Fruit fly (Drosophila melanogaster) whole organism, embryonic: ENCODE measurements around the gene MRG15.

ENCODE experiments used
- Bgb ChIP-seq: fragments of 200-800 bp; sonication (Bioruptor generic); IDR thresholded peaks from 2 replicates; pipeline ENCODE4 v1.3.6; 2022; ENCODE audit warnings: missing biosample characterization, missing genetic modification characterization; ENCODE audit not compliant: partially characterized antibody
- CG10209 ChIP-seq: fragments of 200-800 bp; sonication (Bioruptor generic); optimal IDR thresholded peaks from 3 replicates; lab custom pipeline; 2017; ENCODE audit warnings: missing biosample characterization, mild to moderate bottlenecking, missing genetic modification characterization, missing genetic modification reagents
- CG1024 ChIP-seq: fragments of 200-800 bp; sonication (Bioruptor generic); IDR thresholded peaks from 2 replicates; pipeline ENCODE4 v1.3.6; 2022; ENCODE audit warnings: missing biosample characterization, missing genetic modification characterization
- CG11456 ChIP-seq: fragments of 200-800 bp; sonication (Bioruptor generic); IDR thresholded peaks from 3 replicates; pipeline ENCODE4 v1.3.6; 2022; ENCODE audit warnings: missing biosample characterization, missing genetic modification characterization
- CG12219 ChIP-seq: fragments of 200-800 bp; sonication (Bioruptor generic); optimal IDR thresholded peaks from 3 replicates; lab custom pipeline; 2018; ENCODE audit warnings: missing biosample characterization, mild to moderate bottlenecking, missing genetic modification characterization
- CG12236 ChIP-seq: fragments of 200-800 bp; sonication (Bioruptor generic); optimal IDR thresholded peaks from 2 replicates; lab custom pipeline; 2016; ENCODE audit warnings: missing biosample characterization, missing genetic modification characterization
- CG1233 ChIP-seq: fragments of 200-800 bp; sonication (Bioruptor generic); optimal IDR thresholded peaks from 4 replicates; lab custom pipeline; 2018; ENCODE audit warnings: missing biosample characterization, mild to moderate bottlenecking, missing genetic modification characterization
- CG15011 ChIP-seq: fragments of 200-800 bp; sonication (Bioruptor generic); optimal IDR thresholded peaks from 3 replicates; lab custom pipeline; 2018; ENCODE audit warnings: missing biosample characterization, mild to moderate bottlenecking, missing genetic modification characterization
- CG15269 ChIP-seq: fragments of 200-800 bp; sonication (Bioruptor generic); optimal IDR thresholded peaks from 2 replicates; lab custom pipeline; 2018; ENCODE audit warnings: missing biosample characterization, mild to moderate bottlenecking, missing genetic modification characterization, moderate library complexity
- CG16863 ChIP-seq: fragments of 200-800 bp; sonication (Bioruptor generic); optimal IDR thresholded peaks from 3 replicates; lab custom pipeline; 2016; ENCODE audit warnings: missing biosample characterization, missing genetic modification characterization
- CG17359 ChIP-seq: fragments of 200-800 bp; sonication (Bioruptor generic); optimal IDR thresholded peaks from 3 replicates; lab custom pipeline; 2018; ENCODE audit warnings: missing biosample characterization, mild to moderate bottlenecking, missing genetic modification characterization, moderate library complexity
- CG17361 ChIP-seq: fragments of 200-800 bp; sonication (Bioruptor generic); IDR thresholded peaks from 3 replicates; pipeline ENCODE4 v1.3.6; 2022; ENCODE audit warnings: missing biosample characterization, missing genetic modification characterization
- CG17385 ChIP-seq: fragments of 200-800 bp; sonication (Bioruptor generic); optimal IDR thresholded peaks from 3 replicates; lab custom pipeline; 2018; ENCODE audit warnings: missing biosample characterization, mild to moderate bottlenecking, missing genetic modification characterization
- CG18011 ChIP-seq: fragments of 200-800 bp; sonication (Bioruptor generic); optimal IDR thresholded peaks from 2 replicates; lab custom pipeline; 2017; ENCODE audit warnings: missing biosample characterization, missing genetic modification characterization, mild to moderate bottlenecking, moderate library complexity, missing genotype
- CG4617 ChIP-seq: fragments of 200-800 bp; sonication (Bioruptor generic); optimal IDR thresholded peaks from 3 replicates; lab custom pipeline; 2016; ENCODE audit warnings: missing biosample characterization, missing genetic modification characterization, borderline replicate concordance
- CG6689 ChIP-seq: fragments of 200-800 bp; sonication (Bioruptor generic); IDR thresholded peaks from 2 replicates; pipeline ENCODE4 v1.3.6; 2022; ENCODE audit warnings: missing biosample characterization, missing genetic modification characterization
- CG7745 ChIP-seq: fragments of 200-800 bp; sonication (Bioruptor generic); optimal IDR thresholded peaks from 2 replicates; lab custom pipeline; 2018; ENCODE audit warnings: missing biosample characterization, mild to moderate bottlenecking, missing genetic modification characterization, moderate library complexity
- CG8281 ChIP-seq: fragments of 200-800 bp; sonication (Bioruptor generic); optimal IDR thresholded peaks from 2 replicates; lab custom pipeline; 2018; ENCODE audit warnings: missing biosample characterization, mild to moderate bottlenecking, missing genetic modification characterization, moderate library complexity
- CG8290 ChIP-seq, 3 experiments: fragments of 200-800 bp; sonication (Bioruptor generic); optimal IDR thresholded peaks; 2 replicates each; lab custom pipeline; 2016 to 2019; ENCODE audit warnings: missing biosample characterization in 3 of 3, missing genetic modification characterization in 3 of 3, mild to moderate bottlenecking in 2 of 3, moderate library complexity in 1 of 3
- CG8359 ChIP-seq: fragments of 200-800 bp; sonication (Bioruptor generic); optimal IDR thresholded peaks from 2 replicates; lab custom pipeline; 2017; ENCODE audit warnings: missing biosample characterization, mild to moderate bottlenecking, missing genetic modification characterization, borderline replicate concordance
- CG8388 ChIP-seq: fragments of 200-800 bp; sonication (Bioruptor generic); optimal IDR thresholded peaks from 2 replicates; lab custom pipeline; 2019; ENCODE audit warnings: missing biosample characterization, mild to moderate bottlenecking, missing genetic modification characterization, moderate library complexity
- Dref ChIP-seq: fragments of 200-800 bp; sonication (Bioruptor generic); IDR thresholded peaks from 2 replicates; pipeline ENCODE4 v1.3.6; 2022; ENCODE audit warnings: missing biosample characterization, missing genetic modification characterization
- GATAe ChIP-seq: fragments of 200-800 bp; sonication (Bioruptor generic); conservative IDR thresholded peaks from 2 replicates; pipeline ENCODE4 v1.3.6; 2022; ENCODE audit warnings: missing biosample characterization, missing genetic modification characterization
- HmgZ ChIP-seq: fragments of 200-800 bp; sonication (Bioruptor generic); optimal IDR thresholded peaks from 2 replicates; lab custom pipeline; 2018; ENCODE audit warnings: missing biosample characterization, mild to moderate bottlenecking, missing genetic modification characterization
- Hr39 ChIP-seq: fragments of >200 bp; optimal IDR thresholded peaks from 2 replicates; lab custom pipeline; 2017
- Lhr ChIP-seq: fragments of 200-800 bp; sonication (Bioruptor generic); optimal IDR thresholded peaks from 3 replicates; lab custom pipeline; 2017; ENCODE audit warnings: mild to moderate bottlenecking, missing biosample characterization, missing genetic modification reagents, missing genetic modification characterization
- Meics ChIP-seq: fragments of 200-800 bp; sonication (Bioruptor generic); optimal IDR thresholded peaks from 2 replicates; lab custom pipeline; 2017; ENCODE audit warnings: missing biosample characterization, mild to moderate bottlenecking, missing genetic modification characterization
- NK7.1 ChIP-seq: fragments of 200-800 bp; sonication (Bioruptor generic); optimal IDR thresholded peaks from 3 replicates; lab custom pipeline; 2016; ENCODE audit warnings: missing biosample characterization, missing genetic modification characterization
- Usf ChIP-seq: fragments of 200-800 bp; sonication (Bioruptor generic); optimal IDR thresholded peaks from 2 replicates; lab custom pipeline; 2017; ENCODE audit warnings: missing genotype, missing biosample characterization, missing genetic modification characterization
- Vsx1 ChIP-seq: fragments of 200-800 bp; sonication (Bioruptor generic); optimal IDR thresholded peaks from 2 replicates; lab custom pipeline; 2017; ENCODE audit warnings: missing biosample characterization, mild to moderate bottlenecking, missing genetic modification characterization, missing genetic modification reagents
- bsh ChIP-seq, 2 experiments: fragments of 200-800 bp; sonication (Bioruptor generic); optimal IDR thresholded peaks; 2 replicates each; lab custom pipeline; 2017 to 2018; ENCODE audit warnings: mild to moderate bottlenecking in 2 of 2, missing biosample characterization in 2 of 2, missing genetic modification characterization in 2 of 2, moderate library complexity in 1 of 2
- chinmo ChIP-seq: fragments of 200-800 bp; sonication (Bioruptor generic); IDR thresholded peaks from 4 replicates; pipeline ENCODE4 v1.3.6; 2022; ENCODE audit warnings: missing biosample characterization, missing genetic modification characterization; ENCODE audit not compliant: partially characterized antibody
- dan ChIP-seq: fragments of 200-800 bp; sonication (Bioruptor generic); IDR thresholded peaks from 2 replicates; pipeline ENCODE4 v1.3.6; 2022; ENCODE audit warnings: missing biosample characterization, missing genetic modification characterization
- hbn ChIP-seq: fragments of 200-800 bp; sonication (Bioruptor generic); IDR thresholded peaks from 2 replicates; pipeline ENCODE4 v1.3.6; 2022; ENCODE audit warnings: missing biosample characterization, missing genetic modification characterization; ENCODE audit not compliant: partially characterized antibody
- jing ChIP-seq: fragments of 200-800 bp; sonication (Bioruptor generic); optimal IDR thresholded peaks from 2 replicates; lab custom pipeline; 2018; ENCODE audit warnings: missing biosample characterization, mild to moderate bottlenecking, missing genetic modification characterization
- kah ChIP-seq: fragments of 200-800 bp; sonication (Bioruptor generic); optimal IDR thresholded peaks from 2 replicates; lab custom pipeline; 2018; ENCODE audit warnings: missing biosample characterization, mild to moderate bottlenecking, missing genetic modification characterization
- klu ChIP-seq: fragments of 200-800 bp; sonication (Bioruptor generic); IDR thresholded peaks from 2 replicates; pipeline ENCODE4 v1.3.6; 2022; ENCODE audit warnings: missing biosample characterization, missing genetic modification characterization
- lmd ChIP-seq: fragments of 200-800 bp; sonication (Bioruptor generic); IDR thresholded peaks from 2 replicates; pipeline ENCODE4 v1.3.6; 2022; ENCODE audit warnings: missing biosample characterization, missing genetic modification characterization
- luna ChIP-seq: fragments of 200-800 bp; sonication (Bioruptor generic); optimal IDR thresholded peaks from 2 replicates; lab custom pipeline; 2016; ENCODE audit warnings: missing biosample characterization, missing genetic modification characterization
- pan ChIP-seq, 4 experiments: fragments of >200 bp in 3 of 4; fragments of 200-800 bp in 1 of 4; sonication (Bioruptor generic) in 1 of 4; optimal IDR thresholded peaks in 3 of 4; IDR thresholded peaks in 1 of 4; 2 replicates each; pipeline versions ENCODE4 v1.3.6 to Lab custom; 2017 to 2022; ENCODE audit warnings: missing biosample characterization in 2 of 4, missing genetic modification characterization in 2 of 4, mixed read lengths in 1 of 4
- run ChIP-seq: fragments of 200-800 bp; sonication (Bioruptor generic); optimal IDR thresholded peaks from 3 replicates; lab custom pipeline; 2018; ENCODE audit warnings: missing biosample characterization, mild to moderate bottlenecking, missing genetic modification characterization
- scrt ChIP-seq: fragments of 200-800 bp; sonication (Bioruptor generic); optimal IDR thresholded peaks from 2 replicates; lab custom pipeline; 2018; ENCODE audit warnings: missing biosample characterization, mild to moderate bottlenecking, missing genetic modification characterization, moderate library complexity
- sna ChIP-seq: fragments of 200-800 bp; sonication (Bioruptor generic); IDR thresholded peaks from 2 replicates; pipeline ENCODE4 v1.3.6; 2022; ENCODE audit warnings: missing biosample characterization, missing genetic modification characterization; ENCODE audit not compliant: partially characterized antibody
- stc ChIP-seq: fragments of 200-800 bp; sonication (Bioruptor generic); IDR thresholded peaks from 2 replicates; pipeline ENCODE4 v1.3.6; 2022; ENCODE audit warnings: missing biosample characterization, missing genetic modification characterization
- unpg ChIP-seq: fragments of 200-800 bp; sonication (Bioruptor generic); optimal IDR thresholded peaks from 3 replicates; lab custom pipeline; 2018; ENCODE audit warnings: missing biosample characterization, mild to moderate bottlenecking, missing genetic modification characterization, moderate library complexity
- zen2 ChIP-seq: fragments of 200-800 bp; sonication (Bioruptor generic); IDR thresholded peaks from 3 replicates; pipeline ENCODE4 v1.3.6; 2022; ENCODE audit warnings: missing biosample characterization, missing genetic modification characterization; ENCODE audit not compliant: partially characterized antibody

The MRG15 gene

DNA sequence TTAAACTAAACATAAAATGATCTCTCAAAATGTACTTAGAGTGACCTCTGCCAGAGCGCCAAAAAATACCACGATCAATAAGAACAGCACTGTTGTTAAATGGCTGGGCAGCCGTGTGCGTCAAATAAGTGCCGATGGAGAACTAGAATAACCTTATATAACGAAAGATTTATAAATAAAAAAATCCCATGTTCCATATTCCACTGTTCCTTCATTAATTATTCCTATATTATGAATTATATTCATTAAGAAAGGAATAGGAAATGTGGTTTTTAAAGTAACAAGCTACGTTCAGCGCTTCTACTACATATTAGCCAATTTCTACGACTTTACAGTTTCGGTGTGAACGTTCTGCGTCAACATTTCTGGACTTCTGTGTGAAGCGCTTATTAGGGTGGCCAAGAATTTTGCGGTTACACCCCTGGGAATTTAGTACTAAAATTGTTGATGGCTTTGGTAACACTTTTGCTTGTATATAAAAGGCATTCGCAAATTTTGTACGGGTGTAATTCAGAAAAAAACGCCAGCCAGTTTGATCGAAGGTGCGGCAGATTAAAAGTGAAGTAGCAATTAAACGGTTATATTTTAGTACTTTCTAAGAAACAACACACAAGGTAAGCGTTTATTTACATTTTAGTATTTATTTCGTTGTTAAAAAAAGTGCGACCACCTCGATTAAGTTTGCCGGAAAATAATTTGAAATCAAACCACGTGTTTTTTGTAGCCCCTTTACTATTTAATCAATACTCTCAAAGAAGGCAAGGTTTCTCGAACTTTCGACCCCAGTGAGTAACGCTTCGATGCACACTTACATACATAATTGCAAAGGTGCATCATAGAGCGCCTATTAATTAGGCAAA, 35.5 kb downstream of the MRG15 start, which contains the start of the genes tefu and Hsc70-4 (continued):
- TF ChIP-seq CG15269 (tag; lab: Kevin White, UChicago): peak; percentile 0
- peak; percentile 91 for TF ChIP-seq CG17361 (GFP tag; lab: Robert Waterston, UW)
- peak; percentile 28; the same call in 1 of the 2 replicates for TF ChIP-seq Bgb (GFP tag; lab: Robert Waterston, UW)
- peak; percentile 31 for TF ChIP-seq CG8281 (tag; lab: Kevin White, UChicago)
- 0 out of 2 replicates have a peak, but pooled peaks have one; percentile 44 for TF ChIP-seq dan
- TF ChIP-seq Vsx1 (GFP tag; lab: Kevin White, UChicago): no peak
- TF ChIP-seq stc: 0 out of 2 replicates have a peak, but pooled peaks have one; percentile 29
- peak; percentile 45 for TF ChIP-seq kah (GFP tag; lab: Kevin White, UChicago)
- peak; percentile 81 for TF ChIP-seq klu
- peak; percentile 8 for TF ChIP-seq CG12219 (GFP tag; lab: Kevin White, UChicago)
- TF ChIP-seq Lhr (GFP tag; lab: Kevin White, UChicago): peak; percentile 95
- peak; percentile 64 for TF ChIP-seq HmgZ (tag; lab: Kevin White, UChicago)
- TF ChIP-seq Usf (GFP tag; lab: Kevin White, UChicago): peak; percentile 78
- TF ChIP-seq CG7745 (tag; lab: Kevin White, UChicago): peak; percentile 41
- peak; percentile 82 for TF ChIP-seq CG6689 (GFP tag; lab: Robert Waterston, UW)
- no peak for TF ChIP-seq Hr39 (lab: Kevin White, UChicago)
- peak; percentile 50 for TF ChIP-seq CG8388 (GFP tag; lab: Kevin White, UChicago)
- TF ChIP-seq NK7.1: no peak
- TF ChIP-seq chinmo (GFP tag; lab: Robert Waterston, UW): peak; percentile 63; the same call in 1 of the 4 replicates
- TF ChIP-seq CG17385 (GFP tag; lab: Kevin White, UChicago): peak; percentile 61
- peak; percentile 80 for TF ChIP-seq Meics (GFP tag; lab: Kevin White, UChicago)
- no peak for TF ChIP-seq zen2
- TF ChIP-seq CG17359: peak; percentile 58
- TF ChIP-seq CG1233 (GFP tag; lab: Kevin White, UChicago): peak; percentile 61
- peak; percentile 29 for TF ChIP-seq CG16863 (GFP tag; lab: Kevin White, UChicago)
- TF ChIP-seq run (tag; lab: Kevin White, UChicago): peak; percentile 79
- TF ChIP-seq jing (GFP tag; lab: Kevin White, UChicago): peak; percentile 45
- TF ChIP-seq CG11456: peak; percentile 89
- TF ChIP-seq lmd (GFP tag; lab: Robert Waterston, UW): peak; percentile 86
- peak; percentile 30 for TF ChIP-seq scrt
- TF ChIP-seq luna (GFP tag; lab: Kevin White, UChicago): peak; percentile 47
- no peak for TF ChIP-seq GATAe (GFP tag; lab: Robert Waterston, UW)
- TF ChIP-seq CG15011 (GFP tag; lab: Kevin White, UChicago): peak; percentile 54
- no peak for TF ChIP-seq hbn
- TF ChIP-seq CG1024 (GFP tag; lab: Robert Waterston, UW): peak; percentile 83
- no peak for TF ChIP-seq CG18011 (GFP tag; lab: Kevin White, UChicago)
- TF ChIP-seq sna (GFP tag; lab: Robert Waterston, UW): no peak
- TF ChIP-seq CG8359 (GFP tag; lab: Kevin White, UChicago): peak; percentile 26
- TF ChIP-seq CG8290 (GFP tag; optimal IDR thresholded peaks at IDR 0.05; lab: Kevin White, UChicago): peak; percentile 79
- TF ChIP-seq CG8290 (tag; optimal IDR thresholded peaks at IDR 0.05; lab: Kevin White, UChicago): peak in 1 of 2 experiments; percentile 72
- TF ChIP-seq unpg (GFP tag; lab: Kevin White, UChicago): peak; percentile 62
- TF ChIP-seq bsh (GFP tag; optimal IDR thresholded peaks at IDR 0.05; lab: Kevin White, UChicago): no peak
- peak; percentile 2 for TF ChIP-seq CG12236 (GFP tag; lab: Kevin White, UChicago)
- TF ChIP-seq CG10209 (GFP tag; lab: Kevin White, UChicago): peak; percentile 69
- TF ChIP-seq Dref (GFP tag; lab: Robert Waterston, UW): peak; percentile 51
- TF ChIP-seq pan (optimal IDR thresholded peaks at IDR 0.05; lab: Kevin White, UChicago): no peak
- peak in 1 of 2 experiments; percentile 76 for TF ChIP-seq pan (GFP tag; optimal IDR thresholded peaks at IDR 0.05 in 1 of 2, IDR thresholded peaks at IDR 0.05 in 1 of 2)
- TF ChIP-seq CG4617 (GFP tag; lab: Kevin White, UChicago): peak; percentile 38
